Fruit fly (Drosophila melanogaster) whole organism, wandering third instar larva: ENCODE measurements around the gene CG42870.

Experiments
- Abd-B ChIP-seq: fragments of >200 bp; optimal IDR thresholded peaks from 2 replicates; lab custom pipeline; 2017; ENCODE audit warnings: missing biosample characterization, missing genetic modification characterization
- Myc ChIP-seq: fragments of >200 bp; optimal IDR thresholded peaks from 2 replicates; lab custom pipeline; 2017
- h ChIP-seq: fragments of 200-800 bp; sonication (Bioruptor generic); optimal IDR thresholded peaks from 3 replicates; lab custom pipeline; 2016; ENCODE audit warnings: missing biosample characterization, mild to moderate bottlenecking, missing genetic modification characterization

- TF ChIP-seq Abd-B (GFP tag; lab: Kevin White, UChicago) (no peak), Myc (lab: Kevin White, UChicago) (no peak), h (GFP tag; lab: Kevin White, UChicago) (no peak)
Measured at dm6 chr3R:21780086-21780485, 42.9 kb upstream of the CG42870 start.
